Fruit fly (Drosophila melanogaster): ENCODE data around the gene RpS21.

Gene RpS21

DNA sequence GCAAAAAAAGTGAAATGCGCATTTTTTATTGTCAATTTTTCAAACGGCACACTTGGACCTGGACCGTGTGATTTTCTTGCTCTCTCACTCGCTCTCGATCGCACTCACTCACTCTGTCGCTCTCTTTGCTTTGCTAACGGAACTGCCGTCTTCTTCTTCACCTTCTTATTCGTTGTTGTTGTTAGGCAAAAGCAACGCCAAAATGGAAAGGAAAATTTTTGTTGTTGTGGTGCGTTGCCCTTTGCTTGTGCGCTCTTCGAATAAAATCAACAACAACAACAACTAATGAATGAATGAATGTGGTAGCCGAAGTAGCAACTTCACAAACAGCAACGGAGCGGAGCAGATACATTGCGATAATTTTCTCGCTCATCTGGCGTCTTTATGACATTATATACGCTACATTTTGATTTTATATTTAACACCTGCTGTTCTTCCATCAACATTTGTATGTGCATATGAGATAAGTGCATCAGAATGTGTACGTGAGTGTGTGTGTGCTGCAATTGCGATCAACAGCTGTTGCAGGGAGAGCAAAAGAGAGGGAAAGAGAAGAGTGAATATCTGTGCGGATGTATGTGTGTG lies 33.1 kb downstream of the RpS21 start (continued):
- peak in 1 of 2 experiments; percentile 8 for TF ChIP-seq insv (GFP tag; optimal IDR thresholded peaks at IDR 0.05)
- TF ChIP-seq CTCF (GFP tag; optimal IDR thresholded peaks at IDR 0.05): no peak
- no peak for TF ChIP-seq dm (GFP tag; optimal IDR thresholded peaks at IDR 0.05)
- TF ChIP-seq ac (GFP tag; optimal IDR thresholded peaks at IDR 0.05): peak; percentile 63
- TF ChIP-seq hkb (optimal IDR thresholded peaks at IDR 0.05): no peak
- no peak for TF ChIP-seq hkb (GFP tag; IDR thresholded peaks at IDR 0.05)
- no peak for TF ChIP-seq CG6683 (GFP tag; optimal IDR thresholded peaks at IDR 0.05)
- TF ChIP-seq psq (GFP tag; optimal IDR thresholded peaks at IDR 0.05): peak; percentile 30
- no peak for TF ChIP-seq Gug (GFP tag; IDR thresholded peaks at IDR 0.05)
- no peak for TF ChIP-seq gcm (GFP tag; optimal IDR thresholded peaks at IDR 0.05)
- TF ChIP-seq scrt (GFP tag; optimal IDR thresholded peaks at IDR 0.05): no peak
- no peak for TF ChIP-seq GATAe (GFP tag; conservative IDR thresholded peaks at IDR 0.05)
- TF ChIP-seq gsb (GFP tag; IDR thresholded peaks at IDR 0.05): no peak

DNA sequence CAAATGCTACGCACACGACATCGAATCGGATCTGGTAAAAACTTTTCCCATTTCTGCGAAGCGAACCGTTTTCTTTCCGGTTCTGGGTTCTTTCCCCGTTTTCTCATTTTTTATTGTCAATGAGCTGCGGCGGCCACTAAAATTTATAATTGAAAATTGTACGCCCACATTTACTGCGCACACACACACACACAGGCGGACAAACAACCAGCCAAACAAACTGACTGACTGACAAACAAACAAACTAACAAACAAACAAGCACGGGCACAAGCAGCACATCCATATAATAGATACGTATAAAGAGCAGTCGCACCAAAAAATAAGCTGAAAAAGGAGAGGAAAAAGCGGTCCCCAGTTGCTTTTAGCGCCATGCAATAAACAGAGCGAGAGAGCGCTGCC lies 35.3 kb downstream of the RpS21 start:
- TF ChIP-seq sens (GFP tag) (peak; percentile 81), Med (GFP tag) (peak; percentile 19), Myb (GFP tag; optimal IDR thresholded peaks at IDR 0.05) (no peak), Trl (optimal IDR thresholded peaks at IDR 0.05) (peak; percentile 2 to 15), Trl (GFP tag; optimal IDR thresholded peaks at IDR 0.05) (no peak), Bgb (GFP tag; IDR thresholded peaks at IDR 0.05; ENCODE audit: partially characterized antibody) (0 out of 2 replicates have a peak, but pooled peaks have one; percentile 9), Hand (GFP tag; optimal IDR thresholded peaks at IDR 0.05) (no peak), CG4617 (GFP tag; optimal IDR thresholded peaks at IDR 0.05; ENCODE audit: borderline replicate concordance) (no peak), grau (tag; optimal IDR thresholded peaks at IDR 0.05) (no peak), Xrp1 (GFP tag; IDR thresholded peaks at IDR 0.05) (0 out of 2 replicates have a peak, but pooled peaks have one; percentile 18), her (GFP tag; optimal IDR thresholded peaks at IDR 0.05) (no peak), cg (GFP tag; optimal IDR thresholded peaks at IDR 0.05) (peak; percentile 45), CG6272 (GFP tag; IDR thresholded peaks at IDR 0.05) (no peak), disco-r (GFP tag; optimal IDR thresholded peaks at IDR 0.05) (no peak), CG7372 (GFP tag; IDR thresholded peaks at IDR 0.05) (no peak), Kr (GFP tag; optimal IDR thresholded peaks at IDR 0.05) (no peak), CG3847 (GFP tag; IDR thresholded peaks at IDR 0.05) (no peak), CG8388 (GFP tag; optimal IDR thresholded peaks at IDR 0.05) (no peak), C15 (GFP tag; IDR thresholded peaks at IDR 0.05) (no peak), pho (GFP tag; optimal IDR thresholded peaks at IDR 0.05) (no peak), CG32532 (GFP tag; IDR thresholded peaks at IDR 0.05) (no peak), sisA (GFP tag; IDR thresholded peaks at IDR 0.05) (no peak), chm (GFP tag; IDR thresholded peaks at IDR 0.05) (0 out of 2 replicates have a peak, but pooled peaks have one; percentile 23), kay (GFP tag; optimal IDR thresholded peaks at IDR 0.05) (no peak), CG4360 (GFP tag; IDR thresholded peaks at IDR 0.05) (0 out of 2 replicates have a peak, but pooled peaks have one; percentile 12), en (GFP tag; optimal IDR thresholded peaks at IDR 0.05) (no peak), bowl (GFP tag; IDR thresholded peaks at IDR 0.05) (no peak), CG5180 (GFP tag; optimal IDR thresholded peaks at IDR 0.05) (peak; percentile 60), z (GFP tag; IDR thresholded peaks at IDR 0.05) (no peak), twi (tag; optimal IDR thresholded peaks at IDR 0.05) (no peak), CG10543 (GFP tag; optimal IDR thresholded peaks at IDR 0.05) (no peak), CG30403 (GFP tag; optimal IDR thresholded peaks at IDR 0.05) (no peak), ci (GFP tag; IDR thresholded peaks at IDR 0.05) (0 out of 3 replicates have a peak, but pooled peaks have one; percentile 39), h (optimal IDR thresholded peaks at IDR 0.05) (no peak), CG2116 (GFP tag; optimal IDR thresholded peaks at IDR 0.05) (no peak), CG12155 (GFP tag; optimal IDR thresholded peaks at IDR 0.05) (no peak), CG13894 (tag; optimal IDR thresholded peaks at IDR 0.05) (peak; percentile 51), kni (GFP tag; optimal IDR thresholded peaks at IDR 0.05) (peak; percentile 28), gce (GFP tag; IDR thresholded peaks at IDR 0.05) (no peak), Lim3 (GFP tag; IDR thresholded peaks at IDR 0.05) (no peak)

Data from whole organism, embryonic.